Worm (Caenorhabditis elegans): ENCODE measurements around the gene slc-9B.2.

The slc-9B.2 gene

ce11 chrV:16341497-16342257 lies 2.8 kb downstream of the slc-9B.2 start (continued):
- peak; percentile 33; the same call in 1 of the 2 replicates for TF ChIP-seq hmg-1.2 (GFP tag; IDR thresholded peaks at IDR 0.05)

ce11 chrV:16342258-16342618 lies 3.4 kb downstream of the slc-9B.2 start, which contains the start of gene nhr-193:
Gene nhr-193 (plus strand): TSS chrV:16342308.
- TF ChIP-seq ceh-58 (GFP tag; IDR thresholded peaks at IDR 0.05), result no peak
- no peak for TF ChIP-seq hmg-1.2 (GFP tag; IDR thresholded peaks at IDR 0.05)
- peak; percentile 24 for TF ChIP-seq nhr-80 (tag; optimal IDR thresholded peaks at IDR 0.05)
- no peak for TF ChIP-seq efl-1 (GFP tag; optimal IDR thresholded peaks at IDR 0.05)

ce11 chrV:16346406-16347108 lies 7.7 kb downstream of the slc-9B.2 start, which contains the start of the genes W08G11.5 and W08G11.1:
Gene W08G11.5 (minus strand): TSS chrV:16346506.
Gene W08G11.1 (plus strand): TSS chrV:16347058.
- TF ChIP-seq akir-1 (GFP tag; optimal IDR thresholded peaks at IDR 0.05) (no peak), somi-1 (GFP tag; optimal IDR thresholded peaks at IDR 0.05) (no peak), ccch-3 (GFP tag; optimal IDR thresholded peaks at IDR 0.05) (no peak), Y67H2A.10 (GFP tag; conservative IDR thresholded peaks at IDR 0.05) (no peak), hmg-1.2 (GFP tag; IDR thresholded peaks at IDR 0.05) (no peak), lir-1 (GFP tag; conservative IDR thresholded peaks at IDR 0.05) (no peak), mel-28 (tag; optimal IDR thresholded peaks at IDR 0.05; ENCODE audit: borderline replicate concordance) (no peak), snpc-1.3 (tag; optimal IDR thresholded peaks at IDR 0.05; ENCODE audit: insufficient read depth) (no peak)

- TF ChIP-seq unc-62 (GFP tag; optimal IDR thresholded peaks at IDR 0.05), result no peak
- no peak for TF ChIP-seq ZK185.1 (tag; optimal IDR thresholded peaks at IDR 0.05; ENCODE audit: poor library complexity, severe bottlenecking)
- TF ChIP-seq madf-3 (GFP tag; IDR thresholded peaks at IDR 0.05), result no peak
- TF ChIP-seq aptf-2 (GFP tag; conservative IDR thresholded peaks at IDR 0.05), result no peak
- no peak for TF ChIP-seq mxl-1 (tag; optimal IDR thresholded peaks at IDR 0.05)
- TF ChIP-seq B0261.1 (tag; optimal IDR thresholded peaks at IDR 0.05), result no peak
- TF ChIP-seq ceh-100 (GFP tag; IDR thresholded peaks at IDR 0.05), result no peak
- TF ChIP-seq dpl-1 (GFP tag; optimal IDR thresholded peaks at IDR 0.05), result no peak
- TF ChIP-seq hrde-1 (tag; optimal IDR thresholded peaks at IDR 0.05; ENCODE audit: borderline replicate concordance), result no peak
- no peak for TF ChIP-seq let-607 (tag; optimal IDR thresholded peaks at IDR 0.05)
- TF ChIP-seq die-1 (tag; optimal IDR thresholded peaks at IDR 0.05), result no peak
- no peak for TF ChIP-seq F55B11.4 (tag; optimal IDR thresholded peaks at IDR 0.05; ENCODE audit: borderline replicate concordance, insufficient read depth)
- no peak for TF ChIP-seq bed-2 (GFP tag; IDR thresholded peaks at IDR 0.05)
- no peak for TF ChIP-seq pbrm-1 (GFP tag; IDR thresholded peaks at IDR 0.05)
- TF ChIP-seq madf-6 (GFP tag; IDR thresholded peaks at IDR 0.05), result no peak
- TF ChIP-seq attf-6 (GFP tag; IDR thresholded peaks at IDR 0.05), result no peak
Observed at ce11 chrV:16350061-16350460, 11.2 kb downstream of the slc-9B.2 start.

- peak; percentile 22; the same call in 1 of the 2 replicates for TF ChIP-seq egrh-3 (GFP tag; IDR thresholded peaks at IDR 0.05)
- peak; percentile 55 for TF ChIP-seq attf-5 (GFP tag; optimal IDR thresholded peaks at IDR 0.05)
- peak; percentile 48 for TF ChIP-seq mcd-1 (GFP tag; IDR thresholded peaks at IDR 0.05)
- peak; percentile 48 for TF ChIP-seq ets-4 (GFP tag; optimal IDR thresholded peaks at IDR 0.05)
- 0 out of 2 replicates have a peak, but pooled peaks have one; percentile 45 for TF ChIP-seq Y56A3A.18 (GFP tag; IDR thresholded peaks at IDR 0.05)
- TF ChIP-seq ceh-40 (GFP tag; IDR thresholded peaks at IDR 0.05), result no peak
- TF ChIP-seq K12H6.12 (tag; optimal IDR thresholded peaks at IDR 0.05), result peak; percentile 65
- TF ChIP-seq snpc-4 (GFP tag; optimal IDR thresholded peaks at IDR 0.05), result no peak
- TF ChIP-seq snpc-4 (tag; optimal IDR thresholded peaks at IDR 0.05), result peak; percentile 34 to 58 (median 40)
- no peak for TF ChIP-seq F55B11.4 (tag; optimal IDR thresholded peaks at IDR 0.05; ENCODE audit: borderline replicate concordance, insufficient read depth)
- TF ChIP-seq F10E7.11 (tag; optimal IDR thresholded peaks at IDR 0.05), result no peak
- no peak for TF ChIP-seq cebp-1 (GFP tag; IDR thresholded peaks at IDR 0.05)
- TF ChIP-seq cebp-1 (tag; optimal IDR thresholded peaks at IDR 0.05), result peak; percentile 61
Observed at ce11 chrV:16350775-16351378, 12.0 kb downstream of the slc-9B.2 start.

Measured in whole organism, young adult.